Worm (Caenorhabditis elegans) whole organism, L2 larva: Measurements from ENCODE around the gene ubc-19.

ENCODE experiments used
- C34F6.9 ChIP-seq: fragments of 150-350 bp; optimal IDR thresholded peaks from 2 replicates; lab custom pipeline; 2014; ENCODE audit warnings: missing biosample characterization, missing genetic modification characterization
- F13H6.1 ChIP-seq: sonication (generic microtip); optimal IDR thresholded peaks from 2 replicates; lab custom pipeline; 2016; ENCODE audit warnings: missing genetic modification characterization, missing compliant biosample characterization
- Y55F3AM.14 ChIP-seq: fragments of 200-800 bp; sonication (Bioruptor generic); optimal IDR thresholded peaks from 2 replicates; lab custom pipeline; 2018; ENCODE audit warnings: mild to moderate bottlenecking, missing genetic modification characterization, missing compliant biosample characterization
- ZK546.5 ChIP-seq: sonication (generic microtip); optimal IDR thresholded peaks from 2 replicates; lab custom pipeline; 2017; ENCODE audit warnings: missing biosample characterization, missing genetic modification characterization
- alr-1 ChIP-seq: fragments of 150-350 bp; optimal IDR thresholded peaks from 2 replicates; lab custom pipeline; 2014; ENCODE audit warnings: missing biosample characterization, missing genetic modification characterization
- ama-1 ChIP-seq: fragments of 150-350 bp; optimal IDR thresholded peaks from 2 replicates; lab custom pipeline; 2018; ENCODE audit warnings: inconsistent platforms
- ceh-16 ChIP-seq: fragments of 150-350 bp; optimal IDR thresholded peaks from 2 replicates; lab custom pipeline; 2014; ENCODE audit warnings: missing biosample characterization, missing genetic modification characterization
- egl-27 ChIP-seq: sonication (generic microtip); optimal IDR thresholded peaks from 3 replicates; lab custom pipeline; 2017; ENCODE audit warnings: missing biosample characterization, missing genetic modification reagents, missing genetic modification characterization
- elt-1 ChIP-seq: fragments of 150-350 bp; optimal IDR thresholded peaks from 2 replicates; lab custom pipeline; 2014; ENCODE audit warnings: missing biosample characterization, missing genetic modification characterization
- elt-3 ChIP-seq: sonication (generic microtip); optimal IDR thresholded peaks from 2 replicates; lab custom pipeline; 2017; ENCODE audit warnings: missing biosample characterization, missing genetic modification characterization
- gmeb-1 ChIP-seq: fragments of 150-350 bp; optimal IDR thresholded peaks from 2 replicates; lab custom pipeline; 2014; ENCODE audit warnings: missing biosample characterization, missing genetic modification characterization
- lin-11 ChIP-seq: fragments of 150-350 bp; sonication (generic microtip); optimal IDR thresholded peaks from 2 replicates; lab custom pipeline; 2014; ENCODE audit warnings: missing biosample characterization, missing genetic modification characterization, inconsistent platforms, mixed read lengths
- lin-13 ChIP-seq: fragments of 150-350 bp; optimal IDR thresholded peaks from 2 replicates; lab custom pipeline; 2014; ENCODE audit warnings: missing biosample characterization, missing genetic modification reagents, missing genetic modification characterization
- lin-39 ChIP-seq: fragments of 150-350 bp; optimal IDR thresholded peaks from 2 replicates; lab custom pipeline; 2014; ENCODE audit warnings: missing biosample characterization, missing genetic modification reagents, missing genetic modification characterization
- lsy-2 ChIP-seq, 2 experiments: fragments of 150-350 bp in 1 of 2; sonication (generic microtip) in 1 of 2; optimal IDR thresholded peaks; 2 replicates each; lab custom pipeline; 2014 to 2017; ENCODE audit warnings: missing biosample characterization in 2 of 2, missing genetic modification characterization in 2 of 2
- mab-5 ChIP-seq: fragments of 150-350 bp; optimal IDR thresholded peaks from 2 replicates; lab custom pipeline; 2014; ENCODE audit warnings: missing biosample characterization, missing genetic modification characterization
- mbf-1 ChIP-seq: sonication (generic microtip); optimal IDR thresholded peaks from 2 replicates; lab custom pipeline; 2017; ENCODE audit warnings: missing biosample characterization, missing genetic modification characterization
- mdl-1 ChIP-seq, 2 experiments: fragments of 150-350 bp in 1 of 2; sonication (generic microtip) in 1 of 2; optimal IDR thresholded peaks; 2 replicates each; lab custom pipeline; 2017; ENCODE audit warnings: missing biosample characterization in 2 of 2, missing genetic modification characterization in 2 of 2
- nhr-10 ChIP-seq: sonication (generic microtip); optimal IDR thresholded peaks from 2 replicates; lab custom pipeline; 2017; ENCODE audit warnings: missing biosample characterization, missing genetic modification characterization
- nhr-11 ChIP-seq: fragments of 150-350 bp; optimal IDR thresholded peaks from 2 replicates; lab custom pipeline; 2014; ENCODE audit warnings: missing biosample characterization, missing genetic modification characterization
- nhr-12 ChIP-seq: fragments of 150-350 bp; optimal IDR thresholded peaks from 2 replicates; lab custom pipeline; 2014; ENCODE audit warnings: missing biosample characterization, missing genetic modification characterization
- nhr-21 ChIP-seq: fragments of 150-350 bp; optimal IDR thresholded peaks from 2 replicates; lab custom pipeline; 2014; ENCODE audit warnings: missing biosample characterization, missing genetic modification characterization
- nhr-23 ChIP-seq: fragments of 150-350 bp; optimal IDR thresholded peaks from 2 replicates; lab custom pipeline; 2014; ENCODE audit warnings: missing biosample characterization, missing genetic modification reagents, missing genetic modification characterization
- nhr-237 ChIP-seq: fragments of 150-350 bp; optimal IDR thresholded peaks from 2 replicates; lab custom pipeline; 2014; ENCODE audit warnings: missing biosample characterization, missing genetic modification characterization
- nhr-25 ChIP-seq: fragments of 150-350 bp; sonication (generic microtip); optimal IDR thresholded peaks from 3 replicates; lab custom pipeline; 2014; ENCODE audit warnings: missing biosample characterization, missing genetic modification characterization
- nhr-6 ChIP-seq: fragments of 150-350 bp; optimal IDR thresholded peaks from 2 replicates; lab custom pipeline; 2014; ENCODE audit warnings: missing biosample characterization, missing genetic modification characterization
- peb-1 ChIP-seq: fragments of 150-350 bp; optimal IDR thresholded peaks from 2 replicates; lab custom pipeline; 2014; ENCODE audit warnings: missing biosample characterization, missing genetic modification characterization
- sem-4 ChIP-seq: fragments of 150-350 bp; optimal IDR thresholded peaks from 2 replicates; lab custom pipeline; 2014; ENCODE audit warnings: missing biosample characterization, missing genetic modification reagents, missing genetic modification characterization
- skn-1 ChIP-seq: sonication (generic microtip); optimal IDR thresholded peaks from 2 replicates; lab custom pipeline; 2017; ENCODE audit warnings: missing biosample characterization, missing genetic modification characterization
- sma-3 ChIP-seq: sonication (generic microtip); optimal IDR thresholded peaks from 2 replicates; lab custom pipeline; 2016; ENCODE audit warnings: missing genetic modification reagents, missing genetic modification characterization, missing compliant biosample characterization
- sma-9 ChIP-seq, 2 experiments: fragments of 150-350 bp in 1 of 2; sonication (generic microtip) in 1 of 2; optimal IDR thresholded peaks; 2 replicates each; lab custom pipeline; 2014 to 2016; ENCODE audit warnings: missing genetic modification characterization in 2 of 2, mild to moderate bottlenecking in 1 of 2, missing biosample characterization in 1 of 2, missing compliant biosample characterization in 1 of 2, missing genetic modification reagents in 1 of 2, moderate library complexity in 1 of 2
- unc-39 ChIP-seq: fragments of 150-350 bp; optimal IDR thresholded peaks from 2 replicates; lab custom pipeline; 2014; ENCODE audit warnings: missing biosample characterization, missing genetic modification characterization
- unc-55 ChIP-seq: fragments of 150-350 bp; sonication (generic microtip); optimal IDR thresholded peaks from 3 replicates; lab custom pipeline; 2014; ENCODE audit warnings: missing biosample characterization, missing genetic modification reagents, missing genetic modification characterization
- zag-1 ChIP-seq: fragments of 150-350 bp; optimal IDR thresholded peaks from 2 replicates; lab custom pipeline; 2014; ENCODE audit warnings: missing biosample characterization, missing genetic modification characterization
- ztf-1 ChIP-seq: fragments of 200-800 bp; sonication (Bioruptor generic); conservative IDR thresholded peaks from 2 replicates; pipeline ENCODE4 v1.3.6; 2022; ENCODE audit warnings: missing genetic modification characterization, missing compliant biosample characterization
- ztf-11 ChIP-seq: sonication (generic microtip); optimal IDR thresholded peaks from 2 replicates; lab custom pipeline; 2017; ENCODE audit warnings: missing biosample characterization, missing genetic modification characterization
- ztf-4 ChIP-seq: fragments of 150-350 bp; optimal IDR thresholded peaks from 2 replicates; lab custom pipeline; 2014; ENCODE audit warnings: missing biosample characterization, missing genetic modification characterization

The ubc-19 gene

DNA sequence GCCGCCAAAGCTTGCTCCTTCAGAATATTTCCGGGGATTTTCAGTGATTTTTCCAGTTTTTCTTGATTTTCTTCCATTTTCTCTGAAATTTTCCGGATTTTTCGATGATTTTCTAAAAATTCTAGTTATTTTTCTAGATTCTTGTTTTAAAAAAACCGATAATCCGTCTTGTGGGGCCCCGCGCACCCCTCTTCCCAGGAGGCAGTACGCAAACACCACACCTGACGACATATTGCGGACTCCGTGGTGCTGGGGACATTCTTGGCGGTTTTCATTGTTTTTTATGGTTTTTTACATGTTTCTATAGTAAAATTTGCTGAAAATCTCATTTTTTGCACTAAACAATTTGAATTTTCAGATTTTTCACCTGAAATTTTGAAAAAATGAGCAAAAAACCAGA is at the start of gene ubc-19, which contains the start of gene Y69H2.7:
Gene ubc-19, minus strand, starts transcription at position 82 of the 400 bp plus-strand sequence.
Gene Y69H2.7, plus strand, starts transcription at position 309 of the 400 bp plus-strand sequence.
- TF ChIP-seq unc-55 (GFP tag; lab: Kevin White, UChicago): peak; percentile 35
- TF ChIP-seq lsy-2 (tag; optimal IDR thresholded peaks at IDR 0.05; lab: Kevin White, UChicago): peak; percentile 22 to 50
- no peak for TF ChIP-seq mbf-1 (tag; lab: Kevin White, UChicago)
- TF ChIP-seq lin-13 (GFP tag; lab: Kevin White, UChicago): peak; percentile 47
- peak; percentile 5 for TF ChIP-seq C34F6.9 (tag; lab: Kevin White, UChicago)
- TF ChIP-seq, all 48 proteins: peak for 4

ce11 chrV:18737646-18738045 is 48.1 kb upstream of the ubc-19 start:
- TF ChIP-seq mbf-1 (tag; lab: Kevin White, UChicago) (no peak), alr-1 (tag; lab: Kevin White, UChicago) (no peak), peb-1 (tag; lab: Kevin White, UChicago) (no peak), nhr-21 (no peak), ceh-16 (tag; lab: Kevin White, UChicago) (no peak), zag-1 (tag; lab: Kevin White, UChicago) (no peak), nhr-10 (tag; lab: Kevin White, UChicago) (no peak), mdl-1 (tag; optimal IDR thresholded peaks at IDR 0.05; lab: Kevin White, UChicago) (no peak), ZK546.5 (tag; lab: Kevin White, UChicago) (no peak), ztf-1 (GFP tag; lab: Robert Waterston, UW) (no peak), C34F6.9 (tag; lab: Kevin White, UChicago) (no peak), skn-1 (tag; lab: Kevin White, UChicago) (no peak), nhr-237 (tag; lab: Kevin White, UChicago) (no peak), unc-39 (tag; lab: Kevin White, UChicago) (no peak), F13H6.1 (no peak), ztf-4 (no peak), nhr-23 (tag; lab: Kevin White, UChicago) (no peak), Y55F3AM.14 (GFP tag; lab: Kevin White, UChicago) (no peak), nhr-11 (tag; lab: Kevin White, UChicago) (no peak), elt-3 (tag; lab: Kevin White, UChicago) (no peak)

DNA sequence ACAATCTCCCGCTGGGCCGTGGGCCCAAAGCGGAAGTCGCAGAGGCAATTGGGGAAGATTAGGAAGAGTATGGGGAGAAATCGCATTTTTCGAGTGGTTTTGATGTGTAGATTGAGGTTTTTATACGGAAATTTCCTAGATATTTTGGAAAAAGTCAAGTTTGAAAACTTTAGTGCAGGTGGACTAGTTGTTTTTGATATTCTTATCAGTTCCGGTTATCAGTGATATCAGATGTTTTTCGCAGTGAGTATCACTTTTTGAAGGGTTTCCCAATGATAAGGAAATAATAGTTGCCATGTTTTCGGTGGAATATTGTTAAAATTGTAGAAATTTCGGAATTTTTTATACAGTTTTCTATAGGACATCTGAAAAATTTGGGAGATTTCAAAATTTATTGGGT is 44.8 kb upstream of the ubc-19 start, which contains the start of gene scl-20:
Gene scl-20, minus strand, starts transcription at position 101 of the 400 bp plus-strand sequence.
- TF ChIP-seq nhr-10 (tag; lab: Kevin White, UChicago): no peak
- TF ChIP-seq unc-55 (GFP tag; lab: Kevin White, UChicago): no peak
- TF ChIP-seq sma-3: no peak
- no peak for TF ChIP-seq gmeb-1 (tag; lab: Kevin White, UChicago)
- no peak for TF ChIP-seq nhr-25 (tag; lab: Kevin White, UChicago)
- TF ChIP-seq ztf-11: no peak
- no peak for TF ChIP-seq mab-5 (tag; lab: Kevin White, UChicago)
- no peak for TF ChIP-seq nhr-6
- no peak for TF ChIP-seq ama-1 (lab: Kevin White, UChicago)
- TF ChIP-seq lin-39: no peak
- no peak for TF ChIP-seq F13H6.1
- TF ChIP-seq nhr-12 (tag; lab: Kevin White, UChicago): no peak

DNA sequence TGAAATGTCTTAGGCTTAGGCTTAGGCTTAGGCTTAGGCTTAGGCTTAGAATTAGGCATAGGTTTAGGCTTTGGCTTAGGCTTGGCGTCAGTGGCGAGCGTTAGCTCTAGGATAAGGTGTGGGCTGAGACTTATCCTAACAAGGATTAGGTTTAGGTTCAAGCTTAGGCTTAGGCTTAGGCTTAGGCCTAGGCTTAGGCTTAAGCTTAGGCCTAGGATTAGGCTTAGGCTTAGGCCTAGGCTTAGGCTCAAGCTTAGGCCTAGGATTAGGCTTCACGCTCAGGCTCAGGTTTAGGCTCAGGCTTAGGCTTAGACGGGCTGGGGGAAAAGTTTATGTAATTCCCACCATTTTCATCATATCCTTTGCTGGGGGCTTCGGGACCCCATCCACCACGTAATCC is 44.4 kb upstream of the ubc-19 start:
- TF ChIP-seq egl-27 (tag; lab: Kevin White, UChicago) (no peak), nhr-6 (no peak), lin-11 (tag; lab: Kevin White, UChicago) (no peak), mdl-1 (tag; optimal IDR thresholded peaks at IDR 0.05; lab: Kevin White, UChicago) (no peak), F13H6.1 (no peak), skn-1 (tag; lab: Kevin White, UChicago) (no peak), lin-13 (GFP tag; lab: Kevin White, UChicago) (no peak), sma-3 (no peak), elt-1 (tag; lab: Kevin White, UChicago) (no peak), sem-4 (tag; lab: Kevin White, UChicago) (no peak), unc-39 (tag; lab: Kevin White, UChicago) (no peak), ztf-1 (GFP tag; lab: Robert Waterston, UW) (no peak), sma-9 (GFP tag; optimal IDR thresholded peaks at IDR 0.05; lab: Kevin White, UChicago) (no peak), sma-9 (tag; optimal IDR thresholded peaks at IDR 0.05; lab: Kevin White, UChicago) (no peak)
